Fruit fly (Drosophila melanogaster) whole organism, pupa: ENCODE results near the gene DnaJ-H.
"Not testable (repeated sequence)": the region's sequence is repeated elsewhere in the genome, so short reads cannot be mapped to it uniquely, and the experiment has no call there.

Experiments
- CG10348 ChIP-seq: fragments of 200-800 bp; sonication (Bioruptor generic); IDR thresholded peaks from 2 replicates; pipeline ENCODE4 v1.3.6; 2022; ENCODE audit warnings: missing biosample characterization, missing genetic modification characterization
- CG12605 ChIP-seq: fragments of 200-800 bp; sonication (Bioruptor generic); IDR thresholded peaks from 2 replicates; pipeline ENCODE4 v1.3.6; 2022; ENCODE audit warnings: missing biosample characterization, missing genetic modification characterization
- CG13204 ChIP-seq: fragments of 200-800 bp; sonication (Bioruptor generic); optimal IDR thresholded peaks from 2 replicates; lab custom pipeline; 2018; ENCODE audit warnings: missing biosample characterization, mild to moderate bottlenecking, missing genetic modification characterization, moderate library complexity
- CG14655 ChIP-seq: fragments of 200-800 bp; sonication (Bioruptor generic); optimal IDR thresholded peaks from 3 replicates; lab custom pipeline; 2017; ENCODE audit warnings: mild to moderate bottlenecking, missing biosample characterization, missing genetic modification reagents, missing genetic modification characterization
- CG15710 ChIP-seq: fragments of 200-800 bp; sonication (Bioruptor generic); optimal IDR thresholded peaks from 2 replicates; lab custom pipeline; 2018; ENCODE audit warnings: missing biosample characterization, mild to moderate bottlenecking, missing genetic modification characterization, moderate library complexity
- CG17806 ChIP-seq: fragments of 200-800 bp; sonication (Bioruptor generic); optimal IDR thresholded peaks from 2 replicates; lab custom pipeline; 2018; ENCODE audit warnings: missing biosample characterization, mild to moderate bottlenecking, missing genetic modification characterization, moderate library complexity
- CG32121 ChIP-seq: fragments of 200-800 bp; sonication (Bioruptor generic); IDR thresholded peaks from 2 replicates; pipeline ENCODE4 v1.3.6; 2022; ENCODE audit warnings: missing biosample characterization, missing genetic modification characterization
- CG34367 ChIP-seq: fragments of 200-800 bp; sonication (Bioruptor generic); optimal IDR thresholded peaks from 2 replicates; lab custom pipeline; 2018; ENCODE audit warnings: missing biosample characterization, mild to moderate bottlenecking, missing genetic modification characterization
- CG4496 ChIP-seq: fragments of 200-800 bp; sonication (Bioruptor generic); IDR thresholded peaks from 3 replicates; pipeline ENCODE4 v1.3.6; 2022; ENCODE audit warnings: missing biosample characterization, missing genetic modification characterization
- CG8159 ChIP-seq: fragments of 200-800 bp; sonication (Bioruptor generic); optimal IDR thresholded peaks from 3 replicates; lab custom pipeline; 2018; ENCODE audit warnings: missing biosample characterization, mild to moderate bottlenecking, missing genetic modification characterization, moderate library complexity
- CG8301 ChIP-seq: fragments of 200-800 bp; sonication (Bioruptor generic); optimal IDR thresholded peaks from 2 replicates; lab custom pipeline; 2018; ENCODE audit warnings: missing biosample characterization, mild to moderate bottlenecking, missing genetic modification characterization
- CG9948 ChIP-seq: fragments of 200-800 bp; sonication (Bioruptor generic); optimal IDR thresholded peaks from 2 replicates; lab custom pipeline; 2018; ENCODE audit warnings: missing biosample characterization, mild to moderate bottlenecking, missing genetic modification characterization, moderate library complexity
- D1 ChIP-seq: fragments of 200-800 bp; sonication (Bioruptor generic); optimal IDR thresholded peaks from 2 replicates; lab custom pipeline; 2018; ENCODE audit warnings: missing biosample characterization, mild to moderate bottlenecking, missing genetic modification characterization, moderate library complexity
- EcR ChIP-seq: fragments of 200-800 bp; sonication (Bioruptor generic); optimal IDR thresholded peaks from 3 replicates; lab custom pipeline; 2019; ENCODE audit warnings: missing biosample characterization, missing genetic modification characterization, mild to moderate bottlenecking, moderate library complexity, missing genetic modification reagents
- Ets98B ChIP-seq: fragments of 200-800 bp; sonication (Bioruptor generic); IDR thresholded peaks from 2 replicates; pipeline ENCODE4 v1.3.6; 2022; ENCODE audit warnings: missing biosample characterization, missing genetic modification characterization
- Pif1A ChIP-seq: fragments of 200-800 bp; sonication (Bioruptor generic); optimal IDR thresholded peaks from 3 replicates; lab custom pipeline; 2016; ENCODE audit warnings: missing biosample characterization, missing genetic modification characterization
- Pif1B ChIP-seq: fragments of 200-800 bp; sonication (Bioruptor generic); optimal IDR thresholded peaks from 3 replicates; lab custom pipeline; 2016; ENCODE audit warnings: missing biosample characterization, missing genetic modification characterization
- Snoo ChIP-seq: fragments of 200-800 bp; sonication (Bioruptor generic); optimal IDR thresholded peaks from 3 replicates; lab custom pipeline; 2017; ENCODE audit warnings: missing biosample characterization, mild to moderate bottlenecking, missing genetic modification characterization, inconsistent platforms
- fd96Ca ChIP-seq: fragments of 200-800 bp; sonication (Bioruptor generic); IDR thresholded peaks from 3 replicates; pipeline ENCODE4 v1.3.6; 2022; ENCODE audit warnings: missing biosample characterization, missing genetic modification characterization
- gl ChIP-seq: fragments of 200-800 bp; sonication (Bioruptor generic); optimal IDR thresholded peaks from 2 replicates; lab custom pipeline; 2018; ENCODE audit warnings: missing biosample characterization, mild to moderate bottlenecking, missing genetic modification characterization
- rn ChIP-seq: fragments of 200-800 bp; sonication (Bioruptor generic); IDR thresholded peaks from 2 replicates; pipeline ENCODE4 v1.3.6; 2022; ENCODE audit warnings: missing biosample characterization, missing genetic modification characterization

DnaJ-H gene

DNA sequence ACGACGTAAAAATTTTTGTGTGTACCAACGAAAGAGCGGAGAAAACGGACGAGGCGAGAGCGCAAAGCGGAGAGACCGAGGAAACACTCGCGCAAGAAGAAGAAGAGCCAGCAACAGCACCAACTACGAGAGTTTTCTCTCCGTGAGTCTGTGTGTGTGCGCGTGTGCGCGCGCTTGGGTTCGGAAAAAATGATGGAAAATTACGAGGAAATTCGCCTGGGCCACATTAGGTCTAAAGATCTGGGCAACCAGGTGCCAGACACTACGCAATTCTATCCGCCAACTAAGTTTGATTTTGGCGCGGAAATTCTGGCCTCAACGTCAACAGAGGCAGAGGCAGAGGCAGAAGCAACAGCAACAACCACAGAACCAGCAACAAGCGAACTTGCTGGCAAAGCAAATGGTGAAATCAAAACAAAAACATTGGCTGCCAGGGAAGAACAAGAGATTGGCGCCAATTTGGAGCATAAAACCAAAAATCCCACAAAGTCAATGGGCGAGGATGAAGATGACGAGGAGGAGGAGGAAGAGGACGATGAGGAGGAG, at the start of gene DnaJ-H:
TSS of gene DnaJ-H (minus strand) at position 271 of the 546 bp plus-strand sequence.
- TF ChIP-seq CG12605 (GFP tag; lab: Robert Waterston, UW), result peak; percentile 17; the same call in 1 of the 2 replicates
- TF ChIP-seq Snoo (tag; lab: Kevin White, UChicago), result no peak

DNA sequence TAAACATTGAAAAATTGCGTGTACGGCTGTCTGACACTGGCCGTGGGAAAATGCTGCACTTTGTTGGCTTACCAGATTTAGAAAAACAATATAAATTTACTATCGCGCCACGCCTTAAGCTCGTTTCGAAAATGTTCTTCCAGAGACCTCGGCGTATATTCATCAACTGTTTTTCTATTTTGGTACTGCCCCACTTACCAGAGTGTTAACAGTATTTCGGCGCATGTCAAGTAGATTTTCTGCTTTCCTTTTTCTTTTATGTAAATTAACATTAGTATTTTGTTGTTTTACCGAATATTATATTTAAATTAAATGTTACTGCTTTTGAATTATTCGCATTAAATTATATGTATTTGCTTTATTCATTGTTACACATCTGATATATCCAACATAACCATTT, 49.1 kb upstream of the DnaJ-H start, which contains the start of gene kek4:
TSS of gene kek4 (minus strand) at position 341 of the 400 bp plus-strand sequence.
- TF ChIP-seq CG15710 (no peak), CG9948 (no peak), Pif1A (GFP tag; lab: Kevin White, UChicago) (no peak), Ets98B (GFP tag; lab: Robert Waterston, UW) (no peak), rn (GFP tag; lab: Robert Waterston, UW) (no peak), gl (tag; lab: Kevin White, UChicago) (no peak), Snoo (tag; lab: Kevin White, UChicago) (no peak), CG12605 (GFP tag; lab: Robert Waterston, UW) (no peak), CG32121 (no peak), EcR (GFP tag; lab: Kevin White, UChicago) (no peak), D1 (tag; lab: Kevin White, UChicago) (no peak), CG8301 (tag; lab: Kevin White, UChicago) (no peak)

DNA sequence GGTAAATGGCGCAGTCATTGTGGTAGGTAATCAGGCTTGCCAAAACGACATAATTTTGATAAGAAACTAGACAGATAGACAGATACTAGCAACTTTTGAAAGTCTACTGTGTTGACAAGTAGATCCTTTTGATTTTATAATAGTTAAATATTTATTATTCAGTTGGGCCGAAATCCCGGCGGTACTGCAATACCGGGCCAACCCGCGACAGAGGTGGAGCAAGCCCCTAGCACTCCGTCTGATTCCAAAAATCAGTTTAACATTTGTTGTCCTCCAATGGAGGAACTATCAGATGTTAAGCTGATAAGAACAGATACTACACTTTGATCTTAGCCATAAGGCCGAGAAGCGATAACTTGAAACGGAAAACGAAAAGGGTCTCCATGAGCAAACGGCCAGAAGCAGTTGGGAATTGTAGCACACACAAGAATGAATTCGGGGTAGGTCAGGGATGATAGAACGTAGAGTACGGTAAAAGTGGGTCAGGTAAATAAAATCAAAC, 45.9 kb upstream of the DnaJ-H start, which contains the start of gene CG15482:
TSS of gene CG15482 (minus strand) at position 51 of the 502 bp plus-strand sequence.
- TF ChIP-seq CG32121; fd96Ca (GFP tag; lab: Robert Waterston, UW); CG17806: not testable (repeated sequence)

DNA sequence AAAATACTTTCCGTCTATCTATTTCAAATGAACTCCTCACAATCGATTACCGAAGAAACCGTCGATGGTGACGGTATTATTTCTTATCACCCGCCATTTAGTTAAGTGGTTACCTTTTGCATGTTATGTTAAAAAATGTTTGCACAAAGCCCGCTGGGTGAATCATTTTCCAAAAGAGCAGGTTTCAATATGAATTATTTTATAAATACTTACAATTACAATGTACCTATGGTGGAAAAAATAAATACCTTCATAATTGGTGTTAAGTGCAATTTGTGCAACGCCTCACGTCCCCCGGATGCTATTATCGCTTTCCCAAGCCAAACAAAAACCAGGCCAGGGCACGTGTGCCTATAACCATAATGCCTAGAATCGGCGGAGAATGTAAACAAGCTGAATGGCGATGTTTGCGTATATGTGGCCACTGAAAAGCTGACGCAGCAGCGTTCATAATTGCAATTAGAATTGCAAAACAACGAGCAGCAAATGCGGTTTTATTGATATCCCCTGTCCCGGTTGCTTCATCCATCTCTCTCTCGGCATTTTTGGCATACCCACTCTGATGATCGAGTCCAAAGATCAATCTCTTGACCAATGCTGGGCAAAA, 41.1 kb upstream of the DnaJ-H start:
- TF ChIP-seq fd96Ca (GFP tag; lab: Robert Waterston, UW) (no peak), Pif1B (GFP tag; lab: Kevin White, UChicago) (no peak), CG32121 (peak; percentile 17; the same call in 1 of the 2 replicates), CG9948 (no peak), CG4496 (0 out of 3 replicates have a peak, but pooled peaks have one; percentile 13), CG15710 (no peak)
- TF ChIP-seq, all 21 proteins: peak for 2

DNA sequence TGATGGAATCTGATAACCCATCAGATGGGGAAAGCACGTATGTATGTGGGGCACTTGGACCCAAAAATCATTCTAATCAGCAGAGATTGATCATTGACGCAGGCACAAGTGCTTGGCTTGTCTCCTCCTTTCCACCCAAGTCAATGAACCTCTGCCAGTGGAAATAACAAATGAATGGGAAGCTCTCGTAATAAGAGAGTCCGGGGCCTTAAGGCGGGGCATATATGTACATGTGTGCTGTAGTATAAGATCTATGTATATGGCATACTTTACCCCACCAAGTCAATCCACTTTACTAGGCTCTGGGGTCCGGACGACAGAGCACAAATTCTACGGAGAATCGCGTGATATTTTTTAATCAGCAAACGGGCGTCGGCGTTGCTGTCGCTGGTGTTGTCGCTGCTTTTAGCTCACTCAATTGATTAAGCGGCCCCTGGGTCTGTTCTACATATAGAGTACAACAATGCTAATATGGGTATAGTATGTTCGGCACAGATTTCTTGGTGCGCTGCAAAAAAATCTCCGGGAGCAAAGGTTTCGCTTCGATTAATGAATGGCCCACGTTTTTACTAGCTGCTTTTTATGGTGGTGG, 40.3 kb upstream of the DnaJ-H start:
- TF ChIP-seq EcR (GFP tag; lab: Kevin White, UChicago) (peak; percentile 92), CG12605 (GFP tag; lab: Robert Waterston, UW) (peak; percentile 62; the same call in 1 of the 2 replicates), Snoo (tag; lab: Kevin White, UChicago) (no peak), Ets98B (GFP tag; lab: Robert Waterston, UW) (peak; percentile 48), CG13204 (no peak), CG32121 (peak; percentile 36; the same call in 1 of the 2 replicates)

DNA sequence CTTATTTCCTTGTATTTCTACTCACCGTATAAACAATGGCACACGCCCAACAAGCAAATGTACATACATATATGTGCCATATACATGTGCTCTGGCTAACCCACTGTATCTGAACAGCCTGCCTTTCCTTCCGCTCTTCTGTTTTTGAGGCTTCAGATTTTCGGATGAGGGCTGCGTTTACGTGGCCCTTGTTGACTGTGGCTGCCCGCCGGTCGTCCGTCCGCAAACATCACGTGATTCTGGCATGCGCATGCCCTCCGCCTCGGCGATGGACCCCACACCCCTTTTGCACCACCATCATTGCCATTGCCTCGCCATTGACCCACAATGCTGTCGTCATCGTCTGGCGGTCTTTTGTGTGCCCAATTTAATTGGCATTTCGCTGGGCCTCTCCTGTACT, 39.4 kb upstream of the DnaJ-H start:
- TF ChIP-seq gl (tag; lab: Kevin White, UChicago) (peak; percentile 3), CG8301 (tag; lab: Kevin White, UChicago) (no peak), rn (GFP tag; lab: Robert Waterston, UW) (no peak), CG14655 (GFP tag; lab: Kevin White, UChicago) (no peak), CG17806 (no peak), EcR (GFP tag; lab: Kevin White, UChicago) (peak; percentile 49), Ets98B (GFP tag; lab: Robert Waterston, UW) (peak; percentile 9; the same call in 1 of the 2 replicates), Pif1B (GFP tag; lab: Kevin White, UChicago) (no peak), CG10348 (no peak), CG8159 (tag; lab: Kevin White, UChicago) (no peak), CG12605 (GFP tag; lab: Robert Waterston, UW) (0 out of 2 replicates have a peak, but pooled peaks have one; percentile 10), fd96Ca (GFP tag; lab: Robert Waterston, UW) (peak; percentile 44; the same call in 1 of the 3 replicates), Pif1A (GFP tag; lab: Kevin White, UChicago) (no peak), CG34367 (tag; lab: Kevin White, UChicago) (no peak), CG9948 (no peak), D1 (tag; lab: Kevin White, UChicago) (no peak), CG15710 (no peak), CG4496 (no peak), CG32121 (peak; percentile 45; the same call in 1 of the 2 replicates), CG13204 (peak; percentile 54), Snoo (tag; lab: Kevin White, UChicago) (peak; percentile 48)
